Worm (Caenorhabditis elegans): ENCODE results near the gene F59A1.6.

- no peak for TF ChIP-seq Y53G8AR.9 (GFP tag; conservative IDR thresholded peaks at IDR 0.05)
- TF ChIP-seq ceh-91 (GFP tag; IDR thresholded peaks at IDR 0.05): no peak
Observed at ce11 chrV:17724704-17725103, 39.8 kb downstream of the F59A1.6 start, which contains the start of gene fat-5.
